Fruit fly (Drosophila melanogaster) whole organism, embryonic: ENCODE data around the gene lili.

ENCODE experiments used
- Atf3 ChIP-seq: fragments of 200-800 bp; sonication (Bioruptor generic); optimal IDR thresholded peaks from 3 replicates; lab custom pipeline; 2016; ENCODE audit warnings: missing biosample characterization, missing genetic modification characterization
- CG10543 ChIP-seq: fragments of 200-800 bp; sonication (Bioruptor generic); optimal IDR thresholded peaks from 3 replicates; lab custom pipeline; 2017; ENCODE audit warnings: missing biosample characterization, mild to moderate bottlenecking, missing genetic modification characterization, moderate library complexity
- CG17912 ChIP-seq: fragments of 200-800 bp; sonication (Bioruptor generic); optimal IDR thresholded peaks from 2 replicates; lab custom pipeline; 2018; ENCODE audit warnings: missing biosample characterization, mild to moderate bottlenecking, missing genetic modification characterization
- CG2202 ChIP-seq: fragments of 200-800 bp; sonication (Bioruptor generic); optimal IDR thresholded peaks from 2 replicates; lab custom pipeline; 2018; ENCODE audit warnings: missing biosample characterization, mild to moderate bottlenecking, missing genetic modification characterization
- CG6654 ChIP-seq: fragments of 200-800 bp; sonication (Bioruptor generic); optimal IDR thresholded peaks from 2 replicates; lab custom pipeline; 2017; ENCODE audit warnings: missing biosample characterization, mild to moderate bottlenecking, missing genetic modification characterization
- E2f1 ChIP-seq: fragments of 200-800 bp; sonication (Bioruptor generic); IDR thresholded peaks from 2 replicates; pipeline ENCODE4 v1.3.6; 2022; ENCODE audit warnings: missing biosample characterization, missing genetic modification characterization
- H15 ChIP-seq: fragments of 200-800 bp; sonication (Bioruptor generic); IDR thresholded peaks from 3 replicates; pipeline ENCODE4 v1.3.6; 2022; ENCODE audit warnings: missing biosample characterization, missing genetic modification characterization
- Mad ChIP-seq: fragments of 200-800 bp; sonication (Bioruptor generic); optimal IDR thresholded peaks from 2 replicates; lab custom pipeline; 2016; ENCODE audit warnings: missing biosample characterization, missing genetic modification characterization
- Ssrp ChIP-seq: fragments of 200-800 bp; sonication (Bioruptor generic); optimal IDR thresholded peaks from 2 replicates; lab custom pipeline; 2018; ENCODE audit warnings: missing biosample characterization, mild to moderate bottlenecking, missing genetic modification characterization, moderate library complexity
- dimm ChIP-seq: fragments of 200-800 bp; sonication (Bioruptor generic); IDR thresholded peaks from 2 replicates; pipeline ENCODE4 v1.3.6; 2022; ENCODE audit warnings: missing biosample characterization, missing genetic modification characterization
- tna ChIP-seq: fragments of 200-800 bp; sonication (Bioruptor generic); IDR thresholded peaks from 2 replicates; pipeline ENCODE4 v1.3.6; 2022; ENCODE audit warnings: missing biosample characterization, missing genetic modification characterization; ENCODE audit not compliant: partially characterized antibody
- zfh1 ChIP-seq: fragments of 200-800 bp; sonication (Bioruptor generic); IDR thresholded peaks from 3 replicates; pipeline ENCODE4 v1.3.6; 2022; ENCODE audit warnings: missing biosample characterization, missing genetic modification characterization

DNA sequence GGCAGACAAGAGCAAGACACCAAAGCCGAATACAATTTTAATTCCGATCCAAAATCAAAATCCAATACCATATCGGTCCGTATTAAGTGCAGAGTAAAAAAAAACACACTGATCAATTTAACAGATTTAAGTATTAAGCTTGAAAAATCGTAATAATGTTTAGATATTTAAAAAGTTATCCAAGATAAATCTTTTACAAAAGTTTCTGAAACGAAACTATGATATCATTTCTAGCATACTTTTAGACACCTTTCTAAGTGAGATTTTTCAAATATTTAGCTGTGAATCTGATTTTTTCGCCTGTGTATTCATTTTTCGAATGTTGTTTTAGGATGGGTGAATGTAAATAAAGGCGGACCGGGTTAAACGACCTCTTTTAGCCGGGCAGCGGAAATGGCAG is 36.7 kb downstream of the lili start:
- TF ChIP-seq Atf3 (GFP tag; lab: Kevin White, UChicago) = no peak
- TF ChIP-seq CG2202 = no peak
- no peak for TF ChIP-seq CG10543 (GFP tag; lab: Kevin White, UChicago)
- no peak for TF ChIP-seq CG17912 (GFP tag; lab: Kevin White, UChicago)
- TF ChIP-seq Ssrp (tag; lab: Kevin White, UChicago) = no peak
- TF ChIP-seq CG6654 (GFP tag; lab: Kevin White, UChicago) = no peak
- no peak for TF ChIP-seq zfh1 (GFP tag; lab: Robert Waterston, UW)
- TF ChIP-seq dimm (GFP tag; lab: Robert Waterston, UW) = no peak
- no peak for TF ChIP-seq Mad (GFP tag; lab: Kevin White, UChicago)
- TF ChIP-seq H15 (GFP tag; lab: Robert Waterston, UW) = no peak
- TF ChIP-seq E2f1 (GFP tag; lab: Robert Waterston, UW) = no peak
- TF ChIP-seq tna (GFP tag; lab: Robert Waterston, UW) = no peak
